Worm (Caenorhabditis elegans): ENCODE results near the gene R74.7.

DNA sequence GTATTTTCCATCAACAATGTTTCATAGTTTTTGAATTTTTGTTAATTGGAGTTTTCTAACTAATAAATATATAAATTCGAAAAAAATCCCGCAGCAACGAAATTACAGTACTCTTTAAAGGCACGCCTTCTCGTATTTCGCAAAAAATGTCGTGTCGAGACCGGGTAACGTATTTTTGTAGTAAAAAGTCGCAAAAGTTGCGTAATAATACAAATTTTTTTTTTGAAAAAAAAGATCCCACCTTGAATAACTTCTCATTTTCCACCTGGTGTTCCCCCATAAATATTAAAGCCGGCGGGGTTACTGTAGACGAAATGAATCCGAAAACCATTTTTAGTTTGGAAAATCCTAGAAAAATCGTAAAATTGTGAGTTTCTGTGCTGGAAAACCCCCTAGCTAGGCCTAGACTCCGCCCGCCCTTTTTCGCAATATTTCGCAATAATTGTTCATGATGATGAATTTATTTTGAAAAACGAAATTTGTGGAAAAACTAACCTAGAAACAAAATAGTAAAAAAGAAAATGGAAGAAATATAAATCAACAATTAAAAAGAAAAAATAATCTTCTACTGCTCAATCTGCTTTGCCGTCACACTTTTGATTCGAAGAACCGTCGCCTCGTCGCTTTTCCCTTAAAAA lies 38.1 kb downstream of the R74.7 start, which contains the start of gene F43C1.7:
- TF ChIP-seq unc-39 (tag; optimal IDR thresholded peaks at IDR 0.05) (no peak), egl-5 (tag; optimal IDR thresholded peaks at IDR 0.05) (no peak), egl-27 (tag; optimal IDR thresholded peaks at IDR 0.05) (no peak), nhr-76 (tag; optimal IDR thresholded peaks at IDR 0.05) (no peak), fkh-10 (GFP tag; optimal IDR thresholded peaks at IDR 0.05) (no peak), ztf-11 (tag; optimal IDR thresholded peaks at IDR 0.05) (no peak), R02D3.7 (tag; optimal IDR thresholded peaks at IDR 0.05) (no peak), ceh-9 (tag; optimal IDR thresholded peaks at IDR 0.05) (no peak), snpc-4 (tag; optimal IDR thresholded peaks at IDR 0.05) (no peak), nhr-28 (tag; optimal IDR thresholded peaks at IDR 0.05) (no peak)
